Worm (Caenorhabditis elegans) whole organism, L3 larva: ENCODE data around the gene srw-117.

ENCODE experiments used
- ama-1 ChIP-seq: fragments of 150-350 bp; optimal IDR thresholded peaks from 2 replicates; lab custom pipeline; 2018
- mdl-1 ChIP-seq: fragments of 150-350 bp; optimal IDR thresholded peaks from 2 replicates; lab custom pipeline; 2014; ENCODE audit warnings: missing biosample characterization, missing genetic modification characterization
- nhr-12 ChIP-seq: fragments of 150-350 bp; optimal IDR thresholded peaks from 2 replicates; lab custom pipeline; 2014; ENCODE audit warnings: missing biosample characterization, missing genetic modification characterization
- nhr-28 ChIP-seq: fragments of 150-350 bp; optimal IDR thresholded peaks from 2 replicates; lab custom pipeline; 2014; ENCODE audit warnings: missing biosample characterization, missing genetic modification characterization
- nhr-67 ChIP-seq: fragments of 150-350 bp; optimal IDR thresholded peaks from 2 replicates; lab custom pipeline; 2014; ENCODE audit warnings: missing biosample characterization, missing genetic modification characterization
- pha-4 ChIP-seq: fragments of 150-350 bp; optimal IDR thresholded peaks from 2 replicates; lab custom pipeline; 2014; ENCODE audit warnings: missing biosample characterization, missing genetic modification reagents, missing genetic modification characterization
- pqm-1 ChIP-seq: fragments of 150-350 bp; optimal IDR thresholded peaks from 2 replicates; lab custom pipeline; 2017; ENCODE audit warnings: missing biosample characterization, missing genetic modification characterization, inconsistent platforms
- skn-1 ChIP-seq: fragments of 150-350 bp; optimal IDR thresholded peaks from 2 replicates; lab custom pipeline; 2014; ENCODE audit warnings: missing biosample characterization, missing genetic modification characterization
- unc-39 ChIP-seq: sonication (generic microtip); optimal IDR thresholded peaks from 4 replicates; lab custom pipeline; 2017; ENCODE audit warnings: missing biosample characterization, missing genetic modification characterization

DNA sequence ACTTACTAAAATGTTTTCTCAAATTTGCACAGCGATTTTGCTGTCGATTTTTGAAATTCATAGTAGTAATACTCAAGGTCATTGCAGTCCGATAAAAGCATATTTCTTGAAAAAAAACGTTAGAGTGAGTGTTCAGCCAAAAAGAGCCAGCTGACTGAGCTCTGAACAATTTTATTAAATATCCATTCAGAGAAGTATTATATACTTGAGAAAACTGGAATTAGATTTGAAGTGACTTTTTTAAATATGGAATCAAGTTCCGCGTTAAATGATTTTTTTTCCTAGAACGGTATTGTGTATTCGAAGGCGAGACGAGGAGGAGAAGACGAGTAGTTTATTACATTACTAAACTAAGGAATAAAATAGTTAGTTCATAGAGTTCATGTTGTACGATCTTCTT lies 8.2 kb upstream of the srw-117 start, which contains the start of gene srw-121:
- TF ChIP-seq ama-1 (lab: Kevin White, UChicago) (no peak), pqm-1 (tag; lab: Kevin White, UChicago) (no peak), pha-4 (tag; lab: Kevin White, UChicago) (no peak), nhr-67 (tag; lab: Kevin White, UChicago) (no peak), mdl-1 (tag; lab: Kevin White, UChicago) (no peak), skn-1 (tag; lab: Kevin White, UChicago) (no peak), nhr-12 (tag; lab: Kevin White, UChicago) (no peak), nhr-28 (tag; lab: Kevin White, UChicago) (no peak), unc-39 (tag; lab: Kevin White, UChicago) (no peak)
